Worm (Caenorhabditis elegans): Measurements from ENCODE around the gene Y47C4A.1.

DNA sequence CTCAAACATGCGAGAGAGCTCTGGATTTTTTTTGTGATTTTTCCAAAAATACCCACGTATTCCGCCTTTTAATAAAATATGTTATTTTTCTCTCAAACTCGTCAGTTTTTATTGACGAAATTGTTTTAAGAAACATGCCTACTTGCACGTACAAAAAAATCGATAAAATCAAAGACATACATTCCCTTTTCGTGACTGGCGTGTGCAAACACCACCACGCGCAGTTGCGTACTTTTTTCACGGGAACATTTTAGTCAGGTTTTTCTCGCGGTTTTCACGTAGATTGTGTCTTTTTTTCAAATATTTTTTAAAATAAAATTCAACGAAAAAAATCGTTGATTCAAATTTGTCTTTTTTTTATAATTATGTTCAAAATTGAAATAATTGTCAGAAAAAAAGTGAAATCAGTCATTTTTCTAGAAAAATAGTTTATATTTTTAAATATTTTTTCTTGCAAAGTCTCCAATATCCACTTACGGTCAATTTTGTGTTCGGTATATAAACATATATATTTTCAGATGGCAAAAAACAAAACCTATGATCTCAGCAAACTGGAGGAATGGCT lies 39.7 kb upstream of the Y47C4A.1 start, which contains the start of gene M02E1.1:
- no peak for TF ChIP-seq ceh-32 (tag; optimal IDR thresholded peaks at IDR 0.05; ENCODE audit: poor library complexity)
- TF ChIP-seq lsy-2 (tag; optimal IDR thresholded peaks at IDR 0.05): peak in 1 of 2 experiments; percentile 47
- TF ChIP-seq pha-4 (GFP tag; IDR thresholded peaks at IDR 0.05): no peak
- TF ChIP-seq pha-4 (tag; optimal IDR thresholded peaks at IDR 0.05): no peak
- TF ChIP-seq zfp-3 (GFP tag; conservative IDR thresholded peaks at IDR 0.05): no peak
- no peak for TF ChIP-seq lin-15B (tag; optimal IDR thresholded peaks at IDR 0.05)
- TF ChIP-seq ama-1 (optimal IDR thresholded peaks at IDR 0.05): no peak
- no peak for TF ChIP-seq tag-97 (GFP tag; IDR thresholded peaks at IDR 0.05)
- no peak for TF ChIP-seq ZK546.5 (tag; optimal IDR thresholded peaks at IDR 0.05)
- no peak for TF ChIP-seq unc-130 (GFP tag; optimal IDR thresholded peaks at IDR 0.05)
